Worm (Caenorhabditis elegans): ENCODE measurements around the gene gsto-3.

The gsto-3 gene

ce11 chrIII:351860-352456 is 29.1 kb downstream of the gsto-3 start (continued):
- TF ChIP-seq aly-2 (tag; optimal IDR thresholded peaks at IDR 0.05) (no peak), lsy-2 (tag; optimal IDR thresholded peaks at IDR 0.05) (peak in 1 of 2 experiments; percentile 14), C34B4.2 (tag; optimal IDR thresholded peaks at IDR 0.05) (no peak), hlh-4 (tag; optimal IDR thresholded peaks at IDR 0.05) (no peak), unc-86 (tag; optimal IDR thresholded peaks at IDR 0.05) (no peak), egl-27 (tag; optimal IDR thresholded peaks at IDR 0.05) (no peak), lin-15B (tag; optimal IDR thresholded peaks at IDR 0.05) (no peak), nhr-76 (tag; optimal IDR thresholded peaks at IDR 0.05) (no peak), ceh-82 (tag; optimal IDR thresholded peaks at IDR 0.05) (peak in 1 of 3 experiments; percentile 12), nhr-71 (tag; optimal IDR thresholded peaks at IDR 0.05) (peak; percentile 7), zag-1 (tag; optimal IDR thresholded peaks at IDR 0.05) (no peak), mef-2 (tag; optimal IDR thresholded peaks at IDR 0.05) (no peak), sox-4 (tag; optimal IDR thresholded peaks at IDR 0.05) (no peak), tbx-2 (tag; optimal IDR thresholded peaks at IDR 0.05) (no peak), Y116A8C.19 (tag; optimal IDR thresholded peaks at IDR 0.05; ENCODE audit: borderline replicate concordance) (no peak)

ce11 chrIII:349511-350165 is 31.5 kb downstream of the gsto-3 start:
- TF ChIP-seq nhr-90 (tag; optimal IDR thresholded peaks at IDR 0.05; ENCODE audit: poor library complexity) (peak; percentile 94), grh-1 (GFP tag; IDR thresholded peaks at IDR 0.05) (peak; percentile 80), lin-15B (tag; optimal IDR thresholded peaks at IDR 0.05) (peak; percentile 19), vab-15 (tag; optimal IDR thresholded peaks at IDR 0.05) (no peak), ceh-82 (tag; optimal IDR thresholded peaks at IDR 0.05) (peak; percentile 67 to 85 (median 79)), Y116A8C.19 (tag; optimal IDR thresholded peaks at IDR 0.05; ENCODE audit: borderline replicate concordance) (peak; percentile 8), mdl-1 (tag; optimal IDR thresholded peaks at IDR 0.05) (peak in 1 of 2 experiments; percentile 94), snpc-4 (tag; optimal IDR thresholded peaks at IDR 0.05) (peak; percentile 56), unc-62 (GFP tag; optimal IDR thresholded peaks at IDR 0.05) (no peak), lin-14 (GFP tag; optimal IDR thresholded peaks at IDR 0.05) (peak; percentile 99), unc-30 (tag; optimal IDR thresholded peaks at IDR 0.05) (no peak), C04F5.9 (tag; optimal IDR thresholded peaks at IDR 0.05) (peak; percentile 70), hlh-17 (GFP tag; optimal IDR thresholded peaks at IDR 0.05; ENCODE audit: borderline replicate concordance) (no peak), fkh-8 (tag; optimal IDR thresholded peaks at IDR 0.05) (peak; percentile 99), snu-23 (GFP tag; optimal IDR thresholded peaks at IDR 0.05) (peak; percentile 99), nhr-237 (tag; optimal IDR thresholded peaks at IDR 0.05) (peak; percentile 75), ets-5 (GFP tag; IDR thresholded peaks at IDR 0.05) (no peak), nhr-85 (tag) (peak; percentile 98), ztf-4 (tag; optimal IDR thresholded peaks at IDR 0.05) (peak; percentile 94), efl-1 (optimal IDR thresholded peaks at IDR 0.05) (peak; percentile 84 to 99), efl-1 (GFP tag; optimal IDR thresholded peaks at IDR 0.05 in 1 of 2) (peak; percentile 85 to 98), dsc-1 (tag; optimal IDR thresholded peaks at IDR 0.05) (peak; percentile 94), zag-1 (tag; optimal IDR thresholded peaks at IDR 0.05) (no peak), ceh-88 (GFP tag; IDR thresholded peaks at IDR 0.05) (peak; percentile 86), aly-2 (tag; optimal IDR thresholded peaks at IDR 0.05) (no peak), mef-2 (tag; optimal IDR thresholded peaks at IDR 0.05) (peak; percentile 86), skn-1 (tag; optimal IDR thresholded peaks at IDR 0.05) (peak; percentile 55), pqm-1 (tag; optimal IDR thresholded peaks at IDR 0.05) (no peak), lin-13 (GFP tag; optimal IDR thresholded peaks at IDR 0.05) (peak; percentile 71), egl-27 (tag; optimal IDR thresholded peaks at IDR 0.05) (peak in 1 of 2 experiments; percentile 51), jun-1 (tag; optimal IDR thresholded peaks at IDR 0.05) (peak; percentile 72), zip-4 (GFP tag; optimal IDR thresholded peaks at IDR 0.05) (peak; percentile 81), C16A3.4 (tag; optimal IDR thresholded peaks at IDR 0.05) (peak; percentile 47), unc-130 (tag; optimal IDR thresholded peaks at IDR 0.05) (peak; percentile 84), swsn-7 (tag; optimal IDR thresholded peaks at IDR 0.05) (peak; percentile 98), C34B4.2 (tag; optimal IDR thresholded peaks at IDR 0.05) (peak; percentile 25), fkh-10 (GFP tag; optimal IDR thresholded peaks at IDR 0.05) (peak; percentile 91), nhr-19 (GFP tag; conservative IDR thresholded peaks at IDR 0.05) (peak; percentile 91), isw-1 (GFP tag; IDR thresholded peaks at IDR 0.05) (peak; percentile 84), tlp-1 (tag; optimal IDR thresholded peaks at IDR 0.05) (no peak), ztf-11 (tag; optimal IDR thresholded peaks at IDR 0.05) (peak in 1 of 2 experiments; percentile 86), sptf-1 (tag; optimal IDR thresholded peaks at IDR 0.05) (no peak)

Data from whole organism, L1 larva.